Worm (Caenorhabditis elegans): Measurements from ENCODE around the gene K01G5.8.

K01G5.8 gene

ce11 chrIII:10740518-10740917, at the start of gene K01G5.8:
K01G5.8 (minus strand) TSS chrIII:10740772.
- no peak for TF ChIP-seq pha-4 (tag; optimal IDR thresholded peaks at IDR 0.05)
- TF ChIP-seq lin-32 (GFP tag; optimal IDR thresholded peaks at IDR 0.05): no peak
- TF ChIP-seq M03D4.4 (tag; optimal IDR thresholded peaks at IDR 0.05): no peak
- TF ChIP-seq nhr-12 (tag; optimal IDR thresholded peaks at IDR 0.05): no peak
- no peak for TF ChIP-seq nhr-2 (tag; optimal IDR thresholded peaks at IDR 0.05)
- TF ChIP-seq tbx-8 (GFP tag; optimal IDR thresholded peaks at IDR 0.05): no peak
- TF ChIP-seq blmp-1 (tag; optimal IDR thresholded peaks at IDR 0.05): no peak
- no peak for TF ChIP-seq ceh-43 (GFP tag; optimal IDR thresholded peaks at IDR 0.05)
- no peak for TF ChIP-seq mep-1 (tag; optimal IDR thresholded peaks at IDR 0.05)
- TF ChIP-seq ceh-39 (tag; optimal IDR thresholded peaks at IDR 0.05): no peak
- TF ChIP-seq hlh-1 (tag; optimal IDR thresholded peaks at IDR 0.05): no peak
- no peak for TF ChIP-seq sptf-1 (tag; optimal IDR thresholded peaks at IDR 0.05)
- no peak for TF ChIP-seq ces-1 (GFP tag; optimal IDR thresholded peaks at IDR 0.05)
- no peak for TF ChIP-seq nhr-76 (tag; optimal IDR thresholded peaks at IDR 0.05)
- no peak for TF ChIP-seq nhr-28 (tag; optimal IDR thresholded peaks at IDR 0.05)
- no peak for TF ChIP-seq snpc-4 (tag; optimal IDR thresholded peaks at IDR 0.05)
- TF ChIP-seq unc-62 (GFP tag; optimal IDR thresholded peaks at IDR 0.05): no peak
- no peak for TF ChIP-seq ham-2 (GFP tag; optimal IDR thresholded peaks at IDR 0.05)
- no peak for TF ChIP-seq lin-13 (tag; optimal IDR thresholded peaks at IDR 0.05)

ce11 chrIII:10783052-10783451, 42.5 kb upstream of the K01G5.8 start:
- TF ChIP-seq bed-3 (GFP tag; optimal IDR thresholded peaks at IDR 0.05): no peak
- no peak for TF ChIP-seq pha-4 (tag; optimal IDR thresholded peaks at IDR 0.05)
- TF ChIP-seq M03D4.4 (tag; optimal IDR thresholded peaks at IDR 0.05): no peak
- TF ChIP-seq ceh-83 (GFP tag; optimal IDR thresholded peaks at IDR 0.05): no peak
- TF ChIP-seq flh-1 (GFP tag; optimal IDR thresholded peaks at IDR 0.05): no peak
- no peak for TF ChIP-seq hlh-1 (tag; optimal IDR thresholded peaks at IDR 0.05)
- no peak for TF ChIP-seq lin-13 (tag; optimal IDR thresholded peaks at IDR 0.05)
- TF ChIP-seq elt-3 (tag; optimal IDR thresholded peaks at IDR 0.05): no peak
- TF ChIP-seq blmp-1 (tag; optimal IDR thresholded peaks at IDR 0.05): no peak
- TF ChIP-seq unc-120 (tag; optimal IDR thresholded peaks at IDR 0.05; ENCODE audit: poor library complexity, severe bottlenecking): no peak
- TF ChIP-seq drap-1 (GFP tag; optimal IDR thresholded peaks at IDR 0.05): no peak
- TF ChIP-seq mep-1 (tag; optimal IDR thresholded peaks at IDR 0.05): no peak
- TF ChIP-seq nhr-28 (tag; optimal IDR thresholded peaks at IDR 0.05): no peak
- TF ChIP-seq cnd-1 (tag; optimal IDR thresholded peaks at IDR 0.05): no peak
- TF ChIP-seq nhr-12 (tag; optimal IDR thresholded peaks at IDR 0.05): no peak
- no peak for TF ChIP-seq ceh-39 (tag; optimal IDR thresholded peaks at IDR 0.05)
- TF ChIP-seq nhr-237 (tag; optimal IDR thresholded peaks at IDR 0.05): no peak
- no peak for TF ChIP-seq ces-1 (GFP tag; optimal IDR thresholded peaks at IDR 0.05)
- no peak for TF ChIP-seq nhr-76 (tag; optimal IDR thresholded peaks at IDR 0.05)

ce11 chrIII:10781553-10781952, 41.0 kb upstream of the K01G5.8 start, which contains the start of gene ptr-19:
ptr-19 (plus strand) TSS chrIII:10781853.
- TF ChIP-seq flh-1 (GFP tag; optimal IDR thresholded peaks at IDR 0.05) (no peak), ces-1 (GFP tag; optimal IDR thresholded peaks at IDR 0.05) (no peak), snpc-4 (tag; optimal IDR thresholded peaks at IDR 0.05) (no peak), blmp-1 (tag; optimal IDR thresholded peaks at IDR 0.05) (no peak), ztf-11 (tag; optimal IDR thresholded peaks at IDR 0.05) (no peak), mep-1 (tag; optimal IDR thresholded peaks at IDR 0.05) (no peak), hlh-1 (tag; optimal IDR thresholded peaks at IDR 0.05) (no peak), cnd-1 (tag; optimal IDR thresholded peaks at IDR 0.05) (no peak), ceh-83 (GFP tag; optimal IDR thresholded peaks at IDR 0.05) (no peak), mab-5 (tag; optimal IDR thresholded peaks at IDR 0.05) (no peak), unc-62 (GFP tag; optimal IDR thresholded peaks at IDR 0.05) (no peak), zip-8 (tag; optimal IDR thresholded peaks at IDR 0.05) (no peak), sptf-1 (tag; optimal IDR thresholded peaks at IDR 0.05) (no peak), nhr-28 (tag; optimal IDR thresholded peaks at IDR 0.05) (no peak), bed-3 (GFP tag; optimal IDR thresholded peaks at IDR 0.05) (no peak), lsy-2 (tag; optimal IDR thresholded peaks at IDR 0.05) (no peak), unc-120 (tag; optimal IDR thresholded peaks at IDR 0.05; ENCODE audit: poor library complexity, severe bottlenecking) (no peak), drap-1 (GFP tag; optimal IDR thresholded peaks at IDR 0.05) (no peak)

- TF ChIP-seq lin-13 (tag; optimal IDR thresholded peaks at IDR 0.05) (no peak), tbx-8 (GFP tag; optimal IDR thresholded peaks at IDR 0.05) (no peak), ztf-11 (tag; optimal IDR thresholded peaks at IDR 0.05) (no peak), unc-120 (tag; optimal IDR thresholded peaks at IDR 0.05; ENCODE audit: poor library complexity, severe bottlenecking) (no peak), lin-32 (GFP tag; optimal IDR thresholded peaks at IDR 0.05) (no peak), ceh-43 (GFP tag; optimal IDR thresholded peaks at IDR 0.05) (no peak), nhr-12 (tag; optimal IDR thresholded peaks at IDR 0.05) (no peak)
Observed at ce11 chrIII:10769693-10770092, 29.1 kb upstream of the K01G5.8 start.

- TF ChIP-seq ces-1 (GFP tag; optimal IDR thresholded peaks at IDR 0.05) (no peak), ztf-11 (tag; optimal IDR thresholded peaks at IDR 0.05) (no peak), drap-1 (GFP tag; optimal IDR thresholded peaks at IDR 0.05) (no peak), tbx-8 (GFP tag; optimal IDR thresholded peaks at IDR 0.05) (no peak), bed-3 (GFP tag; optimal IDR thresholded peaks at IDR 0.05) (no peak), cnd-1 (tag; optimal IDR thresholded peaks at IDR 0.05) (no peak), blmp-1 (tag; optimal IDR thresholded peaks at IDR 0.05) (no peak), lsy-2 (tag; optimal IDR thresholded peaks at IDR 0.05) (no peak), ceh-39 (tag; optimal IDR thresholded peaks at IDR 0.05) (no peak), lin-32 (GFP tag; optimal IDR thresholded peaks at IDR 0.05) (no peak), flh-1 (GFP tag; optimal IDR thresholded peaks at IDR 0.05) (no peak), mab-5 (tag; optimal IDR thresholded peaks at IDR 0.05) (no peak), ceh-43 (GFP tag; optimal IDR thresholded peaks at IDR 0.05) (no peak), ceh-83 (GFP tag; optimal IDR thresholded peaks at IDR 0.05) (no peak)
Observed at ce11 chrIII:10763032-10763431, 22.5 kb upstream of the K01G5.8 start, which contains the start of gene dpy-28. dpy-28 (plus strand) TSS chrIII:10763131.

Measured in whole organism, mixed stage, embryonic.